Worm (Caenorhabditis elegans): Measurements from ENCODE around the gene taf-10.
A peak's percentile ranks its signal among the peaks of the same experiment; 100 is the strongest.

Gene taf-10

ce11 chrV:4686680-4687470, at the start of gene taf-10:
taf-10 (plus strand) TSS chrV:4687103.
- no peak for TF ChIP-seq med-1 (GFP tag; optimal IDR thresholded peaks at IDR 0.05; ENCODE audit: insufficient read depth)
- no peak for TF ChIP-seq klf-2 (GFP tag; conservative IDR thresholded peaks at IDR 0.05)
- no peak for TF ChIP-seq ztf-23 (GFP tag; IDR thresholded peaks at IDR 0.05)
- TF ChIP-seq flt-1 (GFP tag; IDR thresholded peaks at IDR 0.05): no peak
- no peak for TF ChIP-seq T22C8.4 (GFP tag; IDR thresholded peaks at IDR 0.05)
- TF ChIP-seq ztf-29 (GFP tag; IDR thresholded peaks at IDR 0.05): no peak
- TF ChIP-seq tab-1 (GFP tag; IDR thresholded peaks at IDR 0.05): no peak

DNA sequence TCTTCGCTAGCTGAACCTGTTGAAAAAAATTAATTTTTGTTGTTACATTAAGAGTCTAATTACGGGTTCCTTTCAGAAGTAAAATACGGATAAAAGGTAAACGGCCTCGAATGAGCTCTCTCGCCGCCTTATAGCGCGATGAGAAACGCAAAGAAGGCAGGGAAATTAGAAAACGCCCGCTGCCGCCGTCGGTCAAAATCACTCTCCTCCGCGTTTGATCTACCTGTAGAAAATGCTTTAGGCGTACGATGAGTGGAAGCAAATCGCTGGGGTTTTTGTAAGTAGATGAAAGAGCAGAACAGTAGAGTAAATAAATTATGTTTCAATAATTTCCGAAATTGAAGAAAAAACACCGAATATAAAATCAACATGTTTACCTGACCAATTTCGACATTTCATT, 49.8 kb upstream of the taf-10 start:
- TF ChIP-seq klf-2 (GFP tag; conservative IDR thresholded peaks at IDR 0.05): no peak
- no peak for TF ChIP-seq cog-1 (tag; optimal IDR thresholded peaks at IDR 0.05)
- no peak for TF ChIP-seq ztf-29 (GFP tag; IDR thresholded peaks at IDR 0.05)
- no peak for TF ChIP-seq ref-1 (GFP tag; conservative IDR thresholded peaks at IDR 0.05)
- no peak for TF ChIP-seq T22C8.4 (GFP tag; IDR thresholded peaks at IDR 0.05)
- no peak for TF ChIP-seq med-1 (GFP tag; optimal IDR thresholded peaks at IDR 0.05; ENCODE audit: insufficient read depth)
- TF ChIP-seq flt-1 (GFP tag; IDR thresholded peaks at IDR 0.05): no peak
- TF ChIP-seq ztf-23 (GFP tag; IDR thresholded peaks at IDR 0.05): no peak
- TF ChIP-seq tab-1 (GFP tag; IDR thresholded peaks at IDR 0.05): no peak

- TF ChIP-seq flt-1 (GFP tag; IDR thresholded peaks at IDR 0.05): no peak
- no peak for TF ChIP-seq ztf-29 (GFP tag; IDR thresholded peaks at IDR 0.05)
These were observed 46.3 kb upstream of the taf-10 start for ce11 chrV:4640501-4641150.

DNA sequence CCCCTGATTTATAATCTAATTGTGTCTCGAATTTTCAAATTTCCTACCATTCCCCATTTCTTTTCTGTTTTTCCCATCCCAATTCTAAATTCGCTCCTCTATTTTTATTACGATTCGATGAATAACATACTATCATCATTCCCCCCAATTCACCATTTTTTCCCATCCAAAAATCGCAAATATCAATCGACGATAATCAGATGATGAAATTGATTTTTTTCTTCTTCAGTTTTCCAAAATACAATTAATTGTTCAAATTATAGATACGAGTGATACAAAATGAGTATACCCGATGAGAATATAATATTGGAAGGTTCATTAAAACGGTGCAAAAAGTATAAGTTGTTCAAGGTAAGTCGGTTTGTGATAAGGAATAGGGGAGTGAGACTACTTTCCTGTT, 44.2 kb upstream of the taf-10 start, which contains the start of gene soc-1:
Gene soc-1 (plus strand): TSS at position 262 of the 400 bp plus-strand sequence.
- TF ChIP-seq flt-1 (GFP tag; IDR thresholded peaks at IDR 0.05): no peak
- TF ChIP-seq med-1 (GFP tag; optimal IDR thresholded peaks at IDR 0.05; ENCODE audit: insufficient read depth): no peak
- no peak for TF ChIP-seq cog-1 (tag; optimal IDR thresholded peaks at IDR 0.05)

ce11 chrV:4647279-4647819, 39.6 kb upstream of the taf-10 start:
- TF ChIP-seq klf-2 (GFP tag; conservative IDR thresholded peaks at IDR 0.05) (no peak), T22C8.4 (GFP tag; IDR thresholded peaks at IDR 0.05) (no peak), tab-1 (GFP tag; IDR thresholded peaks at IDR 0.05) (no peak), ref-1 (GFP tag; conservative IDR thresholded peaks at IDR 0.05) (no peak), cog-1 (tag; optimal IDR thresholded peaks at IDR 0.05) (no peak), ztf-23 (GFP tag; IDR thresholded peaks at IDR 0.05) (no peak), ztf-29 (GFP tag; IDR thresholded peaks at IDR 0.05) (no peak), flt-1 (GFP tag; IDR thresholded peaks at IDR 0.05) (no peak), med-1 (GFP tag; optimal IDR thresholded peaks at IDR 0.05; ENCODE audit: insufficient read depth) (no peak)

DNA sequence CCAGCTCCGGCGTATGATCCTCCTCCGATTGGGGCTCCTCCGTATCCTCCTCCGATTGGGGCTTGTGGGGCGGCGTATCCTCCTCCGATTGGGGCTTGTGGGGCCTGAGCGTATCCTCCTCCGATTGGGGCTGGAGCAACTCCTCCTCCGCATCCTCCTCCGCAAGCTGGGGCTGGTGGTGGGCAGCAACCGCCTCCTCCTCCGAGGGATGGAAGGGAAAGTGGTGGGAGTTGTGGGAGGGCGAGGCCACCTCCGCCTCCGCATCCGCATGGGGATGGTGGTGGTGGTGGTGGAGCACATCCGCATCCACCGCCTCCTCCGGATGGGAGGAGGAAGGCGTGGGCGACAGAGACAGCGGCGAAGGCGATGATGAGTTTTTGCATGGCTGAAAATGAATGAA, 39.0 kb upstream of the taf-10 start, which contains the start of gene F41F3.3:
Gene F41F3.3 (minus strand): TSS at position 383 of the 400 bp plus-strand sequence.
- TF ChIP-seq ztf-23 (GFP tag; IDR thresholded peaks at IDR 0.05) (0 out of 2 replicates have a peak, but pooled peaks have one; percentile 46), T22C8.4 (GFP tag; IDR thresholded peaks at IDR 0.05) (no peak), flt-1 (GFP tag; IDR thresholded peaks at IDR 0.05) (peak; percentile 65; the same call in 1 of the 2 replicates), tab-1 (GFP tag; IDR thresholded peaks at IDR 0.05) (0 out of 2 replicates have a peak, but pooled peaks have one; percentile 25)

ce11 chrV:4648527-4648926, 38.4 kb upstream of the taf-10 start, which contains the start of gene F41F3.8:
F41F3.8 (plus strand) TSS chrV:4648827.
- TF ChIP-seq ztf-23 (GFP tag; IDR thresholded peaks at IDR 0.05): no peak
- no peak for TF ChIP-seq T22C8.4 (GFP tag; IDR thresholded peaks at IDR 0.05)
- TF ChIP-seq flt-1 (GFP tag; IDR thresholded peaks at IDR 0.05): no peak
- no peak for TF ChIP-seq tab-1 (GFP tag; IDR thresholded peaks at IDR 0.05)
- no peak for TF ChIP-seq ztf-29 (GFP tag; IDR thresholded peaks at IDR 0.05)
- no peak for TF ChIP-seq cog-1 (tag; optimal IDR thresholded peaks at IDR 0.05)
- no peak for TF ChIP-seq ref-1 (GFP tag; conservative IDR thresholded peaks at IDR 0.05)
- TF ChIP-seq klf-2 (GFP tag; conservative IDR thresholded peaks at IDR 0.05): no peak

ce11 chrV:4649649-4650384, 37.1 kb upstream of the taf-10 start:
- TF ChIP-seq med-1 (GFP tag; optimal IDR thresholded peaks at IDR 0.05; ENCODE audit: insufficient read depth): no peak
- TF ChIP-seq ztf-23 (GFP tag; IDR thresholded peaks at IDR 0.05): no peak
- TF ChIP-seq ztf-29 (GFP tag; IDR thresholded peaks at IDR 0.05): no peak

- no peak for TF ChIP-seq ztf-23 (GFP tag; IDR thresholded peaks at IDR 0.05)
- no peak for TF ChIP-seq tab-1 (GFP tag; IDR thresholded peaks at IDR 0.05)
- no peak for TF ChIP-seq ztf-29 (GFP tag; IDR thresholded peaks at IDR 0.05)
- no peak for TF ChIP-seq T22C8.4 (GFP tag; IDR thresholded peaks at IDR 0.05)
- no peak for TF ChIP-seq med-1 (GFP tag; optimal IDR thresholded peaks at IDR 0.05; ENCODE audit: insufficient read depth)
- no peak for TF ChIP-seq ref-1 (GFP tag; conservative IDR thresholded peaks at IDR 0.05)
- no peak for TF ChIP-seq flt-1 (GFP tag; IDR thresholded peaks at IDR 0.05)
- no peak for TF ChIP-seq klf-2 (GFP tag; conservative IDR thresholded peaks at IDR 0.05)
- TF ChIP-seq cog-1 (tag; optimal IDR thresholded peaks at IDR 0.05): no peak
These were observed 35.4 kb upstream of the taf-10 start for ce11 chrV:4651480-4651879.
